Fruit fly (Drosophila melanogaster) whole organism: ENCODE data around the gene CG17754.

Experiments used
- CG8478 ChIP-seq: fragments of >200 bp; optimal IDR thresholded peaks from 2 replicates; lab custom pipeline; 2018; ENCODE audit warnings: inconsistent platforms
- EcR ChIP-seq, 2 experiments: fragments of >200 bp; optimal IDR thresholded peaks; 2 replicates each; lab custom pipeline; 2017; ENCODE audit warnings: missing biosample characterization in 2 of 2, missing genetic modification characterization in 2 of 2, missing genetic modification reagents in 2 of 2
- pan ChIP-seq: fragments of >200 bp; optimal IDR thresholded peaks from 2 replicates; lab custom pipeline; 2017
- psq ChIP-seq: fragments of >200 bp; optimal IDR thresholded peaks from 2 replicates; lab custom pipeline; 2017
- usp ChIP-seq: fragments of >200 bp; optimal IDR thresholded peaks from 2 replicates; lab custom pipeline; 2017; ENCODE audit warnings: missing biosample characterization, missing genetic modification characterization, mixed read lengths

DNA sequence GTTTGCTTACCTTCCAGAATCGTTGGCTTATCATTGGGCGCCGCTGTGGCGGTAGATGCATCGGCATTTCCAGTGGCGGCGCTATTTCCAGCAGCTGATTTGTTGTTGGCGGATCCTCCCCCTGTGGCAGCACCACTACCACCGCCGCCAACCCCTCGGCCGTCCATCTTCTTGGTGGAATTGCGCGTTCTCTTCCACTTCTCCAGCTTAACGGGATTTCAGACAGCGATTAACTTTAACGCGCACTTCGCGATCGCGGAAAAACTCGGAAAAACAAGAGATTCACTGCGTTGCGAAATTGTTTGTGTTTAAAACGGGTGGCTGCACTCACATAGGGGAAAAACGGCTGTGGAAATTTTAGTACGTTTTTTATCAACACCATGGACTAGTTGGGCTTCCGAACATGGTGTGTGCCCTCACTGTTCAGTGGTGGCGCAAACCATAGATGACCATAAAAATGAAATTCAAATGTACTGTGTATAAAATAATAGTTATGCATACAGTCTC is 32.6 kb downstream of the CG17754 start, which contains the start of gene c11.1:
- TF ChIP-seq psq (lab: Kevin White, UChicago) (no peak), EcR (GFP tag; optimal IDR thresholded peaks at IDR 0.05; lab: Kevin White, UChicago) (no peak), CG8478 (lab: Kevin White, UChicago) (no peak), usp (no peak), pan (lab: Kevin White, UChicago) (no peak)
